Fruit fly (Drosophila melanogaster) whole organism, embryonic: ENCODE measurements around the gene Crg-1.

Source experiments
- Atf6 ChIP-seq: fragments of 200-800 bp; sonication (Bioruptor generic); IDR thresholded peaks from 2 replicates; pipeline ENCODE4 v1.3.6; 2022; ENCODE audit warnings: missing biosample characterization, missing genetic modification characterization
- BEAF-32 ChIP-seq: fragments of 200-800 bp; sonication (Bioruptor generic); optimal IDR thresholded peaks from 3 replicates; lab custom pipeline; 2017; ENCODE audit warnings: missing biosample characterization, missing genetic modification characterization, mild to moderate bottlenecking, moderate library complexity, missing genetic modification reagents
- CG10147 ChIP-seq: fragments of 200-800 bp; sonication (Bioruptor generic); optimal IDR thresholded peaks from 2 replicates; lab custom pipeline; 2019; ENCODE audit warnings: missing biosample characterization, mild to moderate bottlenecking, missing genetic modification characterization, moderate library complexity
- CG10267 ChIP-seq: fragments of 200-800 bp; sonication (Bioruptor generic); optimal IDR thresholded peaks from 2 replicates; lab custom pipeline; 2018; ENCODE audit warnings: missing biosample characterization, mild to moderate bottlenecking, missing genetic modification characterization, moderate library complexity
- CG10366 ChIP-seq: fragments of 200-800 bp; sonication (Bioruptor generic); IDR thresholded peaks from 2 replicates; pipeline ENCODE4 v1.3.6; 2022; ENCODE audit warnings: missing biosample characterization, missing genetic modification characterization
- CG10462 ChIP-seq: fragments of 200-800 bp; sonication (Bioruptor generic); optimal IDR thresholded peaks from 2 replicates; lab custom pipeline; 2016; ENCODE audit warnings: missing biosample characterization, missing genetic modification characterization
- CG11560 ChIP-seq: fragments of 200-800 bp; sonication (Bioruptor generic); IDR thresholded peaks from 3 replicates; pipeline ENCODE4 v1.3.6; 2022; ENCODE audit warnings: missing biosample characterization, missing genetic modification characterization
- CG12236 ChIP-seq: fragments of 200-800 bp; sonication (Bioruptor generic); optimal IDR thresholded peaks from 2 replicates; lab custom pipeline; 2016; ENCODE audit warnings: missing biosample characterization, missing genetic modification characterization
- CG12299 ChIP-seq: fragments of 200-800 bp; sonication (Bioruptor generic); optimal IDR thresholded peaks from 2 replicates; lab custom pipeline; 2018; ENCODE audit warnings: missing biosample characterization, mild to moderate bottlenecking, missing genetic modification characterization
- CG12659 ChIP-seq: fragments of 200-800 bp; sonication (Bioruptor generic); optimal IDR thresholded peaks from 3 replicates; lab custom pipeline; 2017; ENCODE audit warnings: mild to moderate bottlenecking, missing biosample characterization, missing genetic modification reagents, missing genetic modification characterization
- CG13775 ChIP-seq: fragments of 200-800 bp; sonication (Bioruptor generic); optimal IDR thresholded peaks from 3 replicates; lab custom pipeline; 2017; ENCODE audit warnings: missing biosample characterization, mild to moderate bottlenecking, missing genetic modification characterization
- CG14860 ChIP-seq: fragments of 200-800 bp; sonication (Bioruptor generic); IDR thresholded peaks from 3 replicates; pipeline ENCODE4 v1.3.6; 2022; ENCODE audit warnings: missing biosample characterization, missing genetic modification characterization; ENCODE audit not compliant: partially characterized antibody
- CG15514 ChIP-seq: fragments of 200-800 bp; sonication (Bioruptor generic); optimal IDR thresholded peaks from 3 replicates; lab custom pipeline; 2017; ENCODE audit warnings: missing biosample characterization, missing genetic modification characterization, mild to moderate bottlenecking, moderate library complexity, missing genetic modification reagents
- CG16813 ChIP-seq: fragments of 200-800 bp; sonication (Bioruptor generic); IDR thresholded peaks from 3 replicates; pipeline ENCODE4 v1.3.6; 2022; ENCODE audit warnings: missing biosample characterization, missing genetic modification characterization; ENCODE audit not compliant: partially characterized antibody
- CG16815 ChIP-seq: fragments of 200-800 bp; sonication (Bioruptor generic); optimal IDR thresholded peaks from 3 replicates; lab custom pipeline; 2017; ENCODE audit warnings: missing biosample characterization, mild to moderate bottlenecking, missing genetic modification characterization
- CG17385 ChIP-seq: fragments of 200-800 bp; sonication (Bioruptor generic); optimal IDR thresholded peaks from 3 replicates; lab custom pipeline; 2018; ENCODE audit warnings: missing biosample characterization, mild to moderate bottlenecking, missing genetic modification characterization
- CG17568 ChIP-seq: fragments of 200-800 bp; sonication (Bioruptor generic); optimal IDR thresholded peaks from 2 replicates; lab custom pipeline; 2018; ENCODE audit warnings: missing biosample characterization, mild to moderate bottlenecking, missing genetic modification characterization, moderate library complexity
- CG18262 ChIP-seq: fragments of 200-800 bp; optimal IDR thresholded peaks from 3 replicates; lab custom pipeline; 2019; ENCODE audit warnings: missing biosample characterization, mild to moderate bottlenecking, missing genetic modification characterization, moderate library complexity
- CG18599 ChIP-seq: fragments of 200-800 bp; sonication (Bioruptor generic); optimal IDR thresholded peaks from 3 replicates; lab custom pipeline; 2017; ENCODE audit warnings: missing biosample characterization, missing genetic modification characterization, mild to moderate bottlenecking, moderate library complexity, missing genetic modification reagents
- CG2678 ChIP-seq: fragments of 200-800 bp; sonication (Bioruptor generic); optimal IDR thresholded peaks from 3 replicates; lab custom pipeline; 2019; ENCODE audit warnings: missing biosample characterization, mild to moderate bottlenecking, missing genetic modification characterization, moderate library complexity
- CG3726 ChIP-seq: fragments of 200-800 bp; sonication (Bioruptor generic); IDR thresholded peaks from 3 replicates; pipeline ENCODE4, ENCODE4 v1.3.6; 2022; ENCODE audit warnings: missing biosample characterization, missing genetic modification characterization
- CG42726 ChIP-seq: fragments of 200-800 bp; sonication (Bioruptor generic); IDR thresholded peaks from 2 replicates; pipeline ENCODE4 v1.3.6; 2022; ENCODE audit warnings: missing biosample characterization, missing genetic modification characterization; ENCODE audit not compliant: partially characterized antibody
- CG4424 ChIP-seq: fragments of 200-800 bp; sonication (Bioruptor generic); optimal IDR thresholded peaks from 3 replicates; lab custom pipeline; 2016; ENCODE audit warnings: missing biosample characterization, missing genetic modification characterization
- CG6654 ChIP-seq: fragments of 200-800 bp; sonication (Bioruptor generic); optimal IDR thresholded peaks from 2 replicates; lab custom pipeline; 2017; ENCODE audit warnings: missing biosample characterization, mild to moderate bottlenecking, missing genetic modification characterization
- CG9437 ChIP-seq: fragments of 200-800 bp; sonication (Bioruptor generic); optimal IDR thresholded peaks from 2 replicates; lab custom pipeline; 2018; ENCODE audit warnings: missing biosample characterization, mild to moderate bottlenecking, missing genetic modification characterization
- CG9609 ChIP-seq: fragments of 200-800 bp; sonication (Bioruptor generic); optimal IDR thresholded peaks from 3 replicates; lab custom pipeline; 2016; ENCODE audit warnings: missing biosample characterization, missing genetic modification characterization
- Chrac-16 ChIP-seq: fragments of 200-800 bp; sonication (Bioruptor generic); optimal IDR thresholded peaks from 3 replicates; lab custom pipeline; 2016; ENCODE audit warnings: missing biosample characterization, missing genetic modification characterization
- Dad ChIP-seq: fragments of 200-800 bp; sonication (Bioruptor generic); optimal IDR thresholded peaks from 3 replicates; lab custom pipeline; 2016; ENCODE audit warnings: missing biosample characterization, missing genetic modification characterization
- ERR ChIP-seq: fragments of 200-800 bp; sonication (Bioruptor generic); optimal IDR thresholded peaks from 2 replicates; lab custom pipeline; 2016; ENCODE audit warnings: missing biosample characterization, missing genetic modification characterization
- HLH4C ChIP-seq: fragments of 200-800 bp; sonication (Bioruptor generic); IDR thresholded peaks from 3 replicates; pipeline ENCODE4 v1.3.6; 2022; ENCODE audit warnings: missing biosample characterization, missing genetic modification characterization; ENCODE audit not compliant: partially characterized antibody
- HmgZ ChIP-seq: fragments of 200-800 bp; sonication (Bioruptor generic); optimal IDR thresholded peaks from 2 replicates; lab custom pipeline; 2018; ENCODE audit warnings: missing biosample characterization, mild to moderate bottlenecking, missing genetic modification characterization
- Hmr ChIP-seq: fragments of 200-800 bp; sonication (Bioruptor generic); optimal IDR thresholded peaks from 3 replicates; lab custom pipeline; 2017; ENCODE audit warnings: mild to moderate bottlenecking, missing biosample characterization, missing genetic modification reagents, missing genetic modification characterization
- Jarid2 ChIP-seq: fragments of 200-800 bp; sonication (Bioruptor generic); optimal IDR thresholded peaks from 3 replicates; lab custom pipeline; 2017; ENCODE audit warnings: mild to moderate bottlenecking, missing biosample characterization, missing genetic modification reagents, missing genetic modification characterization
- Myb ChIP-seq: fragments of 200-800 bp; sonication (Bioruptor generic); optimal IDR thresholded peaks from 2 replicates; lab custom pipeline; 2016; ENCODE audit warnings: missing biosample characterization, missing genetic modification characterization
- Sry-β ChIP-seq: fragments of 200-800 bp; sonication (Bioruptor generic); optimal IDR thresholded peaks from 2 replicates; lab custom pipeline; 2018; ENCODE audit warnings: missing biosample characterization, mild to moderate bottlenecking, missing genetic modification characterization, moderate library complexity
- Usf ChIP-seq: fragments of 200-800 bp; sonication (Bioruptor generic); optimal IDR thresholded peaks from 2 replicates; lab custom pipeline; 2017; ENCODE audit warnings: missing genotype, missing biosample characterization, missing genetic modification characterization
- br ChIP-seq: fragments of >200 bp; optimal IDR thresholded peaks from 2 replicates; lab custom pipeline; 2017
- fd102C ChIP-seq: fragments of 200-800 bp; sonication (Bioruptor generic); optimal IDR thresholded peaks from 2 replicates; lab custom pipeline; 2018; ENCODE audit warnings: missing biosample characterization, mild to moderate bottlenecking, missing genetic modification characterization, moderate library complexity
- fu2 ChIP-seq: fragments of 200-800 bp; sonication (Bioruptor generic); optimal IDR thresholded peaks from 2 replicates; lab custom pipeline; 2016; ENCODE audit warnings: missing biosample characterization, missing genetic modification characterization
- ham ChIP-seq: fragments of 200-800 bp; sonication (Bioruptor generic); IDR thresholded peaks from 2 replicates; pipeline ENCODE4 v1.3.6; 2022; ENCODE audit warnings: missing biosample characterization, missing genetic modification characterization
- mam ChIP-seq: fragments of 200-800 bp; sonication (Bioruptor generic); optimal IDR thresholded peaks from 3 replicates; lab custom pipeline; 2016; ENCODE audit warnings: missing biosample characterization, missing genetic modification characterization
- nerfin-1 ChIP-seq: fragments of 200-800 bp; sonication (Bioruptor generic); optimal IDR thresholded peaks from 3 replicates; lab custom pipeline; 2019; ENCODE audit warnings: missing biosample characterization, mild to moderate bottlenecking, missing genetic modification characterization, moderate library complexity
- oc ChIP-seq: fragments of 200-800 bp; sonication (Bioruptor generic); optimal IDR thresholded peaks from 2 replicates; lab custom pipeline; 2018; ENCODE audit warnings: missing biosample characterization, mild to moderate bottlenecking, missing genetic modification characterization, moderate library complexity
- pfk ChIP-seq: fragments of 200-800 bp; sonication (Bioruptor generic); optimal IDR thresholded peaks from 2 replicates; lab custom pipeline; 2018; ENCODE audit warnings: missing biosample characterization, mild to moderate bottlenecking, missing genetic modification characterization, moderate library complexity
- slou ChIP-seq: fragments of 200-800 bp; sonication (Bioruptor generic); optimal IDR thresholded peaks from 3 replicates; lab custom pipeline; 2016; ENCODE audit warnings: missing biosample characterization, missing genetic modification characterization
- sr ChIP-seq: fragments of 200-800 bp; sonication (Bioruptor generic); IDR thresholded peaks from 3 replicates; pipeline ENCODE4 v1.3.6; 2022; ENCODE audit warnings: missing biosample characterization, missing genetic modification characterization
- sug ChIP-seq: fragments of 200-800 bp; optimal IDR thresholded peaks from 2 replicates; lab custom pipeline; 2019; ENCODE audit warnings: missing biosample characterization, mild to moderate bottlenecking, missing genetic modification characterization, moderate library complexity
- tgo ChIP-seq: fragments of 200-800 bp; sonication (Bioruptor generic); IDR thresholded peaks from 3 replicates; pipeline ENCODE4 v1.3.6; 2022; ENCODE audit warnings: missing biosample characterization, missing genetic modification characterization
- tio ChIP-seq: fragments of 200-800 bp; sonication (Bioruptor generic); optimal IDR thresholded peaks from 2 replicates; lab custom pipeline; 2017; ENCODE audit warnings: missing biosample characterization, missing genetic modification characterization, inconsistent platforms
- wor ChIP-seq: fragments of 200-800 bp; sonication (Bioruptor generic); IDR thresholded peaks from 2 replicates; pipeline ENCODE4 v1.3.6; 2022; ENCODE audit warnings: missing biosample characterization, missing genetic modification characterization
- yki ChIP-seq: fragments of >200 bp; optimal IDR thresholded peaks from 3 replicates; lab custom pipeline; 2018

The Crg-1 gene

DNA sequence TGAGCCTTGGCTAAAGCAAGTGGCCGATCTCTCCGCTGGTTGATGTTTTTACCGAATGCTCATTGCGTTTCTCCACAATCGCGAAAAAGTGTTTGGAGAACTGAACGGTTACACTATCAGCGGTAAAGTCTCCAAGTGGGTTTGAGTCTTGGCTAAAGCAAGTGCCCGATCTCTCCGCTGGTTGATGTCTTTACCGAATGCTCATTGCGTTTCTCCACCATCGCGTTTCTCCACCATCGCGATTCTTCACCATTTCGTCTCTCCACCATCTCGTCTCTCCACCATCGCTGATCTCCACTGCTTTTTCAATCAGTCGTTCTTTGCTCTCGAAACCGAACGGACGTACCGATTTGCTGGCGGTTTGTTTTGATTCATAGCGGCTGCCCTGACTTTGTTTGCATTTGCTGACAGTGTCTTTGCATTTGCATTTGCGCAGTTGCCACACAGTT is 18.3 kb downstream of the Crg-1 start, which contains the start of gene ec (continued):
- TF ChIP-seq Sry-β (no peak), CG12236 (GFP tag; lab: Kevin White, UChicago) (no peak), nerfin-1 (no peak), fu2 (no peak), fd102C (GFP tag; lab: Kevin White, UChicago) (peak; percentile 19), Myb (peak; percentile 49), CG13775 (GFP tag; lab: Kevin White, UChicago) (no peak), CG18262 (peak; percentile 9), Dad (no peak), CG42726 (GFP tag; lab: Robert Waterston, UW) (0 out of 2 replicates have a peak, but pooled peaks have one; percentile 24), Hmr (GFP tag; lab: Kevin White, UChicago) (peak; percentile 64), CG11560 (tag; lab: Robert Waterston, UW) (0 out of 3 replicates have a peak, but pooled peaks have one; percentile 17), ham (GFP tag; lab: Robert Waterston, UW) (no peak), oc (peak; percentile 40), CG14860 (GFP tag; lab: Robert Waterston, UW) (no peak), Chrac-16 (GFP tag; lab: Kevin White, UChicago) (no peak), br (lab: Kevin White, UChicago) (no peak), HLH4C (GFP tag; lab: Robert Waterston, UW) (0 out of 3 replicates have a peak, but pooled peaks have one; percentile 27), Jarid2 (GFP tag; lab: Kevin White, UChicago) (peak; percentile 99), CG12299 (no peak), CG10147 (no peak), sug (peak; percentile 11), CG15514 (GFP tag; lab: Kevin White, UChicago) (peak; percentile 76), CG9609 (GFP tag; lab: Kevin White, UChicago) (no peak), CG6654 (GFP tag; lab: Kevin White, UChicago) (no peak), CG9437 (GFP tag; lab: Kevin White, UChicago) (no peak), CG4424 (GFP tag; lab: Kevin White, UChicago) (no peak), CG18599 (peak; percentile 31), CG17568 (no peak), HmgZ (tag; lab: Kevin White, UChicago) (peak; percentile 67), wor (GFP tag; lab: Robert Waterston, UW) (no peak), Usf (GFP tag; lab: Kevin White, UChicago) (no peak), Atf6 (GFP tag; lab: Robert Waterston, UW) (0 out of 2 replicates have a peak, but pooled peaks have one; percentile 26), CG2678 (tag; lab: Kevin White, UChicago) (no peak), mam (GFP tag; lab: Kevin White, UChicago) (no peak), CG10462 (no peak), pfk (no peak), CG17385 (peak; percentile 31), BEAF-32 (peak; percentile 53), sr (GFP tag; lab: Robert Waterston, UW) (no peak), CG16813 (no peak), CG10267 (peak; percentile 51), CG12659 (GFP tag; lab: Kevin White, UChicago) (peak; percentile 38), tgo (no peak), slou (no peak), tio (GFP tag; lab: Kevin White, UChicago) (no peak), CG16815 (GFP tag; lab: Kevin White, UChicago) (no peak), ERR (GFP tag; lab: Kevin White, UChicago) (no peak), CG3726 (no peak), CG10366 (GFP tag; lab: Robert Waterston, UW) (no peak), yki (no peak)
